Worm (Caenorhabditis elegans): ENCODE measurements around the gene fbxb-51.

Gene fbxb-51

DNA sequence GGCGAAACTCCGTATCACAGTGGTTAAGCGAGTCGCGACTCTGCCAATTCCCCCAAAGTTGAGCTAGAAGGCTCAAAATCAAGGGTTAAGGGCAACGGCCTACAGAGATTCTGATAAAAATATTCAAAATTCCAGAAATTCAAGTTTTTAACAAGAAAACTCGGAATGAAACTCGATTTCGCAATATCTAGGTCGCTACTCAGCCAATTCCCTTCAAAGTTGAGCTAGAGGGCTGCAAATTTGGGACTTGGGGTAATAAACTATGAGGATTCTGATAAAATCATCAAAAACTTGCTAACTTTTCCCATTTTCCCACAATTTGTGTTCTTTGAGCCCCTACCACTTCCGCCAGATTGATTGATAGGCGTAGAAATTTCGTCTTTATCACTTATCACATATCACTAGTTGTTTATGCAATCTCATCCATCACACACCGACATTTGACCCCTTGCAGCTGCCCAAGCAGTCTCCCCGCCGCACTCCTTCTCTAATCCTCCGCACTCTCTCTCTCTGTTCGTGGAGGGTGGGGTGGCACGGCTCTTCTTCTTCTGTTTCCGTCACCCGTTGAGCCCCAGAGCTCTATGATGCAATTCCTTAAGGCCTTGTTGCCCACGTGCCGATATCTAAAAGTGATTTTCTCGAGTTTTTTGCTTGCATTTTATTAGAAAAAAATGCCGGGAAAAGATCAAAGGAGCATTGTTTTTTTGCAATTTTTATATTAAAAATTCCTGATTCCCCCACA lies 48.7 kb upstream of the fbxb-51 start (continued):
- TF ChIP-seq daf-16 (GFP tag; optimal IDR thresholded peaks at IDR 0.05) (peak in 1 of 2 experiments; percentile 36), daf-16 (tag; optimal IDR thresholded peaks at IDR 0.05) (no peak), hif-1 (tag; optimal IDR thresholded peaks at IDR 0.05) (peak in 1 of 2 experiments; percentile 75)

DNA sequence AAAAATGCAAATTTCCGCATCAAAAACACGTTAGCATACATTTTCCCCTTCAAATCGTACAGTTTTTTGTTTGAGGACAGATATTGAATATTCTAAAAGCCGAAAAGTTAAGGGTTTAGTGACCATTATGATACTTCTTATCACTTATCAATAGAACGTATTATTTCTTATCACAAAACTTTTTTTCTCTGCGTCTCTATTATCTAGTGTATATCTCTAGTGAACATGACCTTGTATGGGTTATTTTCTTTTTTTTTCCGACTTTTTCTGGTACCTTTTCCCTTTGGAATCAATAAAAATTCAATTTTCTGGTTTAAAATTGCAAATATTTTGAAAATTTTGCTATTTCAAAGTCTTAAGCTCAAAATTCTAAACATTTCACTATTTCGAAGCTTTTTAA lies 46.8 kb upstream of the fbxb-51 start:
- TF ChIP-seq set-16 (GFP tag; IDR thresholded peaks at IDR 0.05) (no peak), snpc-1.2 (GFP tag; IDR thresholded peaks at IDR 0.05) (no peak), ztf-7 (tag; optimal IDR thresholded peaks at IDR 0.05) (no peak), lsy-2 (tag; optimal IDR thresholded peaks at IDR 0.05) (peak in 1 of 2 experiments; percentile 1), dmd-6 (GFP tag; IDR thresholded peaks at IDR 0.05) (peak; percentile 28; the same call in 1 of the 2 replicates), aly-2 (tag; optimal IDR thresholded peaks at IDR 0.05) (no peak), mxl-3 (GFP tag; optimal IDR thresholded peaks at IDR 0.05) (no peak), rbr-2 (tag; optimal IDR thresholded peaks at IDR 0.05) (no peak), tra-1 (GFP tag; IDR thresholded peaks at IDR 0.05) (no peak), nhr-111 (GFP tag; optimal IDR thresholded peaks at IDR 0.05) (no peak), pqm-1 (tag; optimal IDR thresholded peaks at IDR 0.05) (peak; percentile 19), fkh-10 (GFP tag; optimal IDR thresholded peaks at IDR 0.05) (no peak), zag-1 (tag; optimal IDR thresholded peaks at IDR 0.05) (no peak), mep-1 (tag; optimal IDR thresholded peaks at IDR 0.05) (no peak), daf-19 (GFP tag; conservative IDR thresholded peaks at IDR 0.05) (no peak), daf-16 (GFP tag; optimal IDR thresholded peaks at IDR 0.05) (no peak), daf-16 (tag; optimal IDR thresholded peaks at IDR 0.05) (peak; percentile 33), ctbp-1 (GFP tag; IDR thresholded peaks at IDR 0.05) (no peak), ceh-62 (tag; optimal IDR thresholded peaks at IDR 0.05) (no peak), nhr-237 (tag; optimal IDR thresholded peaks at IDR 0.05) (no peak), nhr-28 (tag; optimal IDR thresholded peaks at IDR 0.05) (peak; percentile 73), dmd-8 (GFP tag; IDR thresholded peaks at IDR 0.05) (no peak), hmg-1.1 (GFP tag; IDR thresholded peaks at IDR 0.05) (no peak), F37D6.2 (tag; optimal IDR thresholded peaks at IDR 0.05) (no peak), dve-1 (tag; optimal IDR thresholded peaks at IDR 0.05; ENCODE audit: insufficient read depth) (peak; percentile 60), T26A8.4 (GFP tag; IDR thresholded peaks at IDR 0.05) (no peak), ZK546.5 (tag; optimal IDR thresholded peaks at IDR 0.05) (no peak), sdz-12 (GFP tag; optimal IDR thresholded peaks at IDR 0.05) (no peak), F44E2.7 (GFP tag; IDR thresholded peaks at IDR 0.05) (no peak), F10B5.3 (tag; optimal IDR thresholded peaks at IDR 0.05) (no peak), ceh-32 (tag; optimal IDR thresholded peaks at IDR 0.05; ENCODE audit: poor library complexity) (no peak), dpl-1 (GFP tag; optimal IDR thresholded peaks at IDR 0.05) (no peak), unc-62 (GFP tag; optimal IDR thresholded peaks at IDR 0.05 in 1 of 2) (peak in 1 of 2 experiments; percentile 67), unc-62 (tag; optimal IDR thresholded peaks at IDR 0.05) (no peak), hlh-30 (tag; optimal IDR thresholded peaks at IDR 0.05; ENCODE audit: insufficient read depth) (no peak), nhr-48 (tag; optimal IDR thresholded peaks at IDR 0.05) (no peak), ama-1 (optimal IDR thresholded peaks at IDR 0.05) (no peak), ceh-82 (tag; optimal IDR thresholded peaks at IDR 0.05) (no peak), ztf-11 (tag; optimal IDR thresholded peaks at IDR 0.05) (no peak), attf-4 (tag; optimal IDR thresholded peaks at IDR 0.05) (no peak)

Measured in whole organism, L4 larva.